Fruit fly (Drosophila melanogaster) whole organism, pupa: Measurements from ENCODE around the gene CG15317.

Source experiments
- CG10348 ChIP-seq: fragments of 200-800 bp; sonication (Bioruptor generic); IDR thresholded peaks from 2 replicates; pipeline ENCODE4 v1.3.6; 2022; ENCODE audit warnings: missing biosample characterization, missing genetic modification characterization
- CG12605 ChIP-seq: fragments of 200-800 bp; sonication (Bioruptor generic); IDR thresholded peaks from 2 replicates; pipeline ENCODE4 v1.3.6; 2022; ENCODE audit warnings: missing biosample characterization, missing genetic modification characterization
- CG13204 ChIP-seq: fragments of 200-800 bp; sonication (Bioruptor generic); optimal IDR thresholded peaks from 2 replicates; lab custom pipeline; 2018; ENCODE audit warnings: missing biosample characterization, mild to moderate bottlenecking, missing genetic modification characterization, moderate library complexity
- CG14655 ChIP-seq: fragments of 200-800 bp; sonication (Bioruptor generic); optimal IDR thresholded peaks from 3 replicates; lab custom pipeline; 2017; ENCODE audit warnings: mild to moderate bottlenecking, missing biosample characterization, missing genetic modification reagents, missing genetic modification characterization
- CG15710 ChIP-seq: fragments of 200-800 bp; sonication (Bioruptor generic); optimal IDR thresholded peaks from 2 replicates; lab custom pipeline; 2018; ENCODE audit warnings: missing biosample characterization, mild to moderate bottlenecking, missing genetic modification characterization, moderate library complexity
- CG17806 ChIP-seq: fragments of 200-800 bp; sonication (Bioruptor generic); optimal IDR thresholded peaks from 2 replicates; lab custom pipeline; 2018; ENCODE audit warnings: missing biosample characterization, mild to moderate bottlenecking, missing genetic modification characterization, moderate library complexity
- CG32121 ChIP-seq: fragments of 200-800 bp; sonication (Bioruptor generic); IDR thresholded peaks from 2 replicates; pipeline ENCODE4 v1.3.6; 2022; ENCODE audit warnings: missing biosample characterization, missing genetic modification characterization
- CG34367 ChIP-seq: fragments of 200-800 bp; sonication (Bioruptor generic); optimal IDR thresholded peaks from 2 replicates; lab custom pipeline; 2018; ENCODE audit warnings: missing biosample characterization, mild to moderate bottlenecking, missing genetic modification characterization
- CG4496 ChIP-seq: fragments of 200-800 bp; sonication (Bioruptor generic); IDR thresholded peaks from 3 replicates; pipeline ENCODE4 v1.3.6; 2022; ENCODE audit warnings: missing biosample characterization, missing genetic modification characterization
- CG8159 ChIP-seq: fragments of 200-800 bp; sonication (Bioruptor generic); optimal IDR thresholded peaks from 3 replicates; lab custom pipeline; 2018; ENCODE audit warnings: missing biosample characterization, mild to moderate bottlenecking, missing genetic modification characterization, moderate library complexity
- CG8301 ChIP-seq: fragments of 200-800 bp; sonication (Bioruptor generic); optimal IDR thresholded peaks from 2 replicates; lab custom pipeline; 2018; ENCODE audit warnings: missing biosample characterization, mild to moderate bottlenecking, missing genetic modification characterization
- CG9948 ChIP-seq: fragments of 200-800 bp; sonication (Bioruptor generic); optimal IDR thresholded peaks from 2 replicates; lab custom pipeline; 2018; ENCODE audit warnings: missing biosample characterization, mild to moderate bottlenecking, missing genetic modification characterization, moderate library complexity
- D1 ChIP-seq: fragments of 200-800 bp; sonication (Bioruptor generic); optimal IDR thresholded peaks from 2 replicates; lab custom pipeline; 2018; ENCODE audit warnings: missing biosample characterization, mild to moderate bottlenecking, missing genetic modification characterization, moderate library complexity
- EcR ChIP-seq: fragments of 200-800 bp; sonication (Bioruptor generic); optimal IDR thresholded peaks from 3 replicates; lab custom pipeline; 2019; ENCODE audit warnings: missing biosample characterization, missing genetic modification characterization, mild to moderate bottlenecking, moderate library complexity, missing genetic modification reagents
- Ets98B ChIP-seq: fragments of 200-800 bp; sonication (Bioruptor generic); IDR thresholded peaks from 2 replicates; pipeline ENCODE4 v1.3.6; 2022; ENCODE audit warnings: missing biosample characterization, missing genetic modification characterization
- Pif1A ChIP-seq: fragments of 200-800 bp; sonication (Bioruptor generic); optimal IDR thresholded peaks from 3 replicates; lab custom pipeline; 2016; ENCODE audit warnings: missing biosample characterization, missing genetic modification characterization
- Pif1B ChIP-seq: fragments of 200-800 bp; sonication (Bioruptor generic); optimal IDR thresholded peaks from 3 replicates; lab custom pipeline; 2016; ENCODE audit warnings: missing biosample characterization, missing genetic modification characterization
- Snoo ChIP-seq: fragments of 200-800 bp; sonication (Bioruptor generic); optimal IDR thresholded peaks from 3 replicates; lab custom pipeline; 2017; ENCODE audit warnings: missing biosample characterization, mild to moderate bottlenecking, missing genetic modification characterization, inconsistent platforms
- fd96Ca ChIP-seq: fragments of 200-800 bp; sonication (Bioruptor generic); IDR thresholded peaks from 3 replicates; pipeline ENCODE4 v1.3.6; 2022; ENCODE audit warnings: missing biosample characterization, missing genetic modification characterization
- gl ChIP-seq: fragments of 200-800 bp; sonication (Bioruptor generic); optimal IDR thresholded peaks from 2 replicates; lab custom pipeline; 2018; ENCODE audit warnings: missing biosample characterization, mild to moderate bottlenecking, missing genetic modification characterization
- rn ChIP-seq: fragments of 200-800 bp; sonication (Bioruptor generic); IDR thresholded peaks from 2 replicates; pipeline ENCODE4 v1.3.6; 2022; ENCODE audit warnings: missing biosample characterization, missing genetic modification characterization

The CG15317 gene

dm6 chrX:9586038-9586437, 29.7 kb upstream of the CG15317 start:
- TF ChIP-seq Snoo (tag; lab: Kevin White, UChicago) (no peak), CG34367 (tag; lab: Kevin White, UChicago) (no peak), Pif1B (GFP tag; lab: Kevin White, UChicago) (peak; percentile 12), CG10348 (GFP tag; lab: Robert Waterston, UW) (no peak), fd96Ca (GFP tag; lab: Robert Waterston, UW) (peak; percentile 80), CG12605 (peak; percentile 75), gl (no peak), CG9948 (tag; lab: Kevin White, UChicago) (no peak), rn (GFP tag; lab: Robert Waterston, UW) (no peak), CG15710 (tag; lab: Kevin White, UChicago) (no peak), CG32121 (GFP tag; lab: Robert Waterston, UW) (peak; percentile 92), Ets98B (GFP tag; lab: Robert Waterston, UW) (peak; percentile 89), D1 (no peak), CG17806 (tag; lab: Kevin White, UChicago) (no peak), CG14655 (GFP tag; lab: Kevin White, UChicago) (peak; percentile 32), Pif1A (GFP tag; lab: Kevin White, UChicago) (no peak), CG8301 (tag; lab: Kevin White, UChicago) (peak; percentile 36), CG4496 (GFP tag; lab: Robert Waterston, UW) (peak; percentile 78), EcR (no peak), CG8159 (tag; lab: Kevin White, UChicago) (no peak), CG13204 (no peak)

DNA sequence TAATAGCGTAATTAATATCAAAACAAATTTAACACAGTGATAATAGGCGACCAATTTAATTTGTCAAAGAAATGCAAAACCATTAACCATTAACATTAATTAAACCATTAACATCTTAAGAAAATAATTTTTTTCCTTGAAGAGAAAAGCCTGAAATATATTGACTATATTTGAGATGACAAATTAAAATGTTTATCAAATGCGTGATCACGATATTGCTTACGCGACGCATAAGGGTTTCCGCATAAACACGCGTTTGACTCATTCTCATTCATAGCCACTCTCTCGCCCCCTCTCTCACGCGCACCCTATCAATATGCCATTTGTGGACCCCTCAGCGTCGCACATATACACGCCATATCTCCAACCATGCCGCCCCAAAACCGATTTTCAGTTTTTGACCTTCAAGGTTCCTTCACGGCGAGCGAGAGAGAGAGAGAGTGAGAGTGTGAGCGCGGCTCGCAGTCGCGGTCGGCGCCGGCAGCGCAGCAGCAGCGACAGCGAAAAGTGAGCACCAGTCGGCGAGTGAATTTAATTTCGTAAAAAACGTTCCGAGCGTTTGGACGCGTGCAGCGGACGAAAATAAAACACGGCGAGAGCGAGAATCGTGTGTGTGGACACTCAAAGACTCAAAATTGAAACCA, 29.1 kb upstream of the CG15317 start, which contains the start of gene Hex-A:
Hex-A (plus strand) TSS at position 317 of the 644 bp plus-strand sequence.
- peak; percentile 98 for TF ChIP-seq CG9948 (tag; lab: Kevin White, UChicago)
- TF ChIP-seq CG13204: peak; percentile 93
- peak; percentile 98 for TF ChIP-seq Snoo (tag; lab: Kevin White, UChicago)
- TF ChIP-seq CG10348 (GFP tag; lab: Robert Waterston, UW): peak; percentile 77
- TF ChIP-seq Pif1B (GFP tag; lab: Kevin White, UChicago): peak; percentile 85
- peak; percentile 98 for TF ChIP-seq CG34367 (tag; lab: Kevin White, UChicago)
- TF ChIP-seq fd96Ca (GFP tag; lab: Robert Waterston, UW): peak; percentile 86
- peak; percentile 98 for TF ChIP-seq CG14655 (GFP tag; lab: Kevin White, UChicago)
- peak; percentile 99 for TF ChIP-seq D1
- peak; percentile 89 for TF ChIP-seq CG32121 (GFP tag; lab: Robert Waterston, UW)
- TF ChIP-seq CG15710 (tag; lab: Kevin White, UChicago): peak; percentile 99
- peak; percentile 93 for TF ChIP-seq gl
- TF ChIP-seq CG8159 (tag; lab: Kevin White, UChicago): peak; percentile 98
- peak; percentile 96 for TF ChIP-seq Pif1A (GFP tag; lab: Kevin White, UChicago)
- TF ChIP-seq CG17806 (tag; lab: Kevin White, UChicago): peak; percentile 96
- peak; percentile 78 for TF ChIP-seq CG12605
- TF ChIP-seq CG8301 (tag; lab: Kevin White, UChicago): peak; percentile 98
- peak; percentile 90 for TF ChIP-seq CG4496 (GFP tag; lab: Robert Waterston, UW)
- TF ChIP-seq rn (GFP tag; lab: Robert Waterston, UW): peak; percentile 72
- TF ChIP-seq EcR: peak; percentile 95
- peak; percentile 81 for TF ChIP-seq Ets98B (GFP tag; lab: Robert Waterston, UW)
- TF ChIP-seq, all 21 proteins: peak for 21

DNA sequence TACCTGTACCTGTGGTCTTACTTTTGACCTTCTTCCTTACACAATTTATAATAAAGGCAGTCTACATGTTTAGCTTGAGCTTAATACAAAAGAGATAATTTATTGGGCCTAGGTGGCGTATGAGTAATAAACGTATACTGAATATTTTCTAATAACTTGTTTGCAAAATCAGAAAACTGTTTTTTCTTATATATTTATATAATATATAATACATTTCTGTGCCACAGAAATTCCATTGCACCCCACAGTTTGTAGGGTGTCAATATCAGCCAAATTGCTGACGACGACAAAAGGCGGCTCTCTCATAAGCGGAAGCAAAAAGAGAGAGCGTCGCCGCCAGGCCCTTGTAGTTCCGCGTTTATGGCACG, 28.6 kb upstream of the CG15317 start:
- TF ChIP-seq CG8301 (tag; lab: Kevin White, UChicago): no peak
- TF ChIP-seq CG15710 (tag; lab: Kevin White, UChicago): no peak
- TF ChIP-seq CG8159 (tag; lab: Kevin White, UChicago): no peak
- TF ChIP-seq CG13204: no peak
- TF ChIP-seq CG32121 (GFP tag; lab: Robert Waterston, UW): no peak
- no peak for TF ChIP-seq fd96Ca (GFP tag; lab: Robert Waterston, UW)
- TF ChIP-seq gl: no peak
- TF ChIP-seq Pif1B (GFP tag; lab: Kevin White, UChicago): no peak
- no peak for TF ChIP-seq D1
- TF ChIP-seq CG12605: no peak
- TF ChIP-seq Snoo (tag; lab: Kevin White, UChicago): no peak
- TF ChIP-seq CG9948 (tag; lab: Kevin White, UChicago): no peak
- no peak for TF ChIP-seq CG34367 (tag; lab: Kevin White, UChicago)
- TF ChIP-seq CG17806 (tag; lab: Kevin White, UChicago): no peak
- TF ChIP-seq Pif1A (GFP tag; lab: Kevin White, UChicago): no peak
- TF ChIP-seq Ets98B (GFP tag; lab: Robert Waterston, UW): no peak

DNA sequence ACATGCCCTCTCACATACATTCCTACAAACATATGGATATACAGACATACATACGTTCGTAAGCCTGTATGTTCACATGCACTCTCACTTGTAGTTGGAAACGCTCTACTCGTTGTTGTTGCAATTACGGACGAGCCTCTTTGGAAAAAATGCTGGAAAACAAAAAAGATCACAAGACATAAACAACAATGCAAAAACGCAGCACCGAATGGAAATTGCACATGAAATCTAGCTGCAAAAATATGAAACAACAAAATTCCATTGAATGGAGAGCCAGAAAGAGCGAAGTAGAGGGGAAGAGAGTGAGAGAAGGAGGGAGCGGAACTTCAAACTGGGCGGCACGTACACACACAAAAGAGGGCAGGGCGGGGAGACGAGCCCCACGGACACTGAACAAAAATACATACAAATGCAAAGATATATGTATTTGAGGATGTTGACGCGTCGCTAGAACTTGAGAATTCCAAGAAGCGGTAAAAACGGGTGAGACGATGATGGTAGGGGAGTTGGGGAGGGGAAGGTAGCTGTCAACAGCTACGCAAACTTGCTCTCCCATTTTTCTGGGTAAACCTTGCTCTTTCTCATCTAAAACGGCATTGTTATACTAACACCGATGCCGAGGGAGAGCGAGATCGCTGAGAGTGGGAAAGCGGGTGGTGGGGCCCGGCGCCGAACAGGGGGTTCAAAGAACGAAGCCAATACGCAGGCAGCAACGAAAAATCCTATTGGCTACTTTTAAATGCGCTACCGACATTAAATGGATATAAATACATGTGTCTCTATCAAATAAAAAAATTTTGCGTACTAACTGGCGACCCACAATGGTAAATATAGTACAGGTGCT, 28.0 kb upstream of the CG15317 start:
- TF ChIP-seq Pif1B (GFP tag; lab: Kevin White, UChicago) (peak; percentile 6), Ets98B (GFP tag; lab: Robert Waterston, UW) (peak; percentile 70), CG32121 (GFP tag; lab: Robert Waterston, UW) (peak; percentile 62; the same call in 1 of the 2 replicates), CG14655 (GFP tag; lab: Kevin White, UChicago) (peak; percentile 51), Pif1A (GFP tag; lab: Kevin White, UChicago) (no peak), CG13204 (no peak), CG10348 (GFP tag; lab: Robert Waterston, UW) (no peak), CG15710 (tag; lab: Kevin White, UChicago) (peak; percentile 55), CG12605 (peak; percentile 50; the same call in 1 of the 2 replicates), rn (GFP tag; lab: Robert Waterston, UW) (no peak), CG8301 (tag; lab: Kevin White, UChicago) (no peak), fd96Ca (GFP tag; lab: Robert Waterston, UW) (peak; percentile 54), CG17806 (tag; lab: Kevin White, UChicago) (peak; percentile 36), CG4496 (GFP tag; lab: Robert Waterston, UW) (peak; percentile 56; the same call in 2 of the 3 replicates), gl (no peak), Snoo (tag; lab: Kevin White, UChicago) (no peak), CG34367 (tag; lab: Kevin White, UChicago) (peak; percentile 54), CG9948 (tag; lab: Kevin White, UChicago) (peak; percentile 69), EcR (peak; percentile 89), CG8159 (tag; lab: Kevin White, UChicago) (peak; percentile 70), D1 (no peak)
